Fruit fly (Drosophila melanogaster) whole organism, prepupa: ENCODE results near the gene Elp1.

Experiments used
- Blimp-1 ChIP-seq: fragments of 200-800 bp; sonication (Bioruptor generic); optimal IDR thresholded peaks from 3 replicates; lab custom pipeline; 2017; ENCODE audit warnings: missing biosample characterization, missing genetic modification characterization, mild to moderate bottlenecking, moderate library complexity, missing genetic modification reagents
- CG10631 ChIP-seq: fragments of 200-800 bp; sonication (Bioruptor generic); optimal IDR thresholded peaks from 2 replicates; lab custom pipeline; 2016; ENCODE audit warnings: missing biosample characterization, missing genetic modification characterization
- CG11294 ChIP-seq: fragments of 200-800 bp; sonication (Bioruptor generic); IDR thresholded peaks from 2 replicates; pipeline ENCODE4 v1.3.6; 2022; ENCODE audit warnings: missing biosample characterization, missing genetic modification characterization
- CG11762 ChIP-seq: fragments of 200-800 bp; sonication (Bioruptor generic); optimal IDR thresholded peaks from 3 replicates; lab custom pipeline; 2016; ENCODE audit warnings: missing biosample characterization, missing genetic modification characterization; ENCODE audit not compliant: insufficient read depth
- CG11902 ChIP-seq: fragments of 200-800 bp; sonication (Bioruptor generic); optimal IDR thresholded peaks from 3 replicates; lab custom pipeline; 2016; ENCODE audit warnings: missing biosample characterization, missing genetic modification characterization
- CG15336 ChIP-seq: fragments of 200-800 bp; sonication (Bioruptor generic); IDR thresholded peaks from 2 replicates; pipeline ENCODE4 v1.3.6; 2022; ENCODE audit warnings: missing biosample characterization, missing genetic modification characterization
- CG1621 ChIP-seq: fragments of 200-800 bp; sonication (Bioruptor generic); optimal IDR thresholded peaks from 3 replicates; lab custom pipeline; 2018; ENCODE audit warnings: missing biosample characterization, mild to moderate bottlenecking, missing genetic modification characterization
- CG3032 ChIP-seq: fragments of 200-800 bp; optimal IDR thresholded peaks from 2 replicates; lab custom pipeline; 2019; ENCODE audit warnings: missing biosample characterization, mild to moderate bottlenecking, missing genetic modification characterization, moderate library complexity
- CG31627 ChIP-seq: fragments of 200-800 bp; sonication (Bioruptor generic); optimal IDR thresholded peaks from 3 replicates; lab custom pipeline; 2016; ENCODE audit warnings: missing biosample characterization, missing genetic modification characterization
- CG32006 ChIP-seq: fragments of 200-800 bp; sonication (Bioruptor generic); optimal IDR thresholded peaks from 3 replicates; lab custom pipeline; 2017; ENCODE audit warnings: missing biosample characterization, mild to moderate bottlenecking, missing genetic modification characterization
- CG34406 ChIP-seq: fragments of 200-800 bp; sonication (Bioruptor generic); optimal IDR thresholded peaks from 3 replicates; lab custom pipeline; 2016; ENCODE audit warnings: missing biosample characterization, missing genetic modification characterization
- CG6163 ChIP-seq: fragments of 200-800 bp; sonication (Bioruptor generic); IDR thresholded peaks from 3 replicates; pipeline ENCODE4 v1.3.6; 2022; ENCODE audit warnings: missing biosample characterization, missing genetic modification characterization
- CG6276 ChIP-seq: fragments of 200-800 bp; sonication (Bioruptor generic); optimal IDR thresholded peaks from 2 replicates; lab custom pipeline; 2017; ENCODE audit warnings: missing biosample characterization, mild to moderate bottlenecking, missing genetic modification characterization
- CG6792 ChIP-seq: fragments of 200-800 bp; sonication (Bioruptor generic); optimal IDR thresholded peaks from 3 replicates; lab custom pipeline; 2016; ENCODE audit warnings: missing biosample characterization, missing genetic modification characterization
- CG8119 ChIP-seq: fragments of 200-800 bp; sonication (Bioruptor generic); IDR thresholded peaks from 3 replicates; pipeline ENCODE4 v1.3.6; 2022; ENCODE audit warnings: missing biosample characterization, missing genetic modification characterization
- CG8319 ChIP-seq: fragments of 200-800 bp; sonication (Bioruptor generic); optimal IDR thresholded peaks from 3 replicates; lab custom pipeline; 2016; ENCODE audit warnings: missing biosample characterization, missing genetic modification characterization
- CG9139 ChIP-seq: fragments of 200-800 bp; sonication (Bioruptor generic); optimal IDR thresholded peaks from 3 replicates; lab custom pipeline; 2017; ENCODE audit warnings: missing biosample characterization, mild to moderate bottlenecking, missing genetic modification characterization
- Eip78C ChIP-seq: fragments of 200-800 bp; sonication (Bioruptor generic); peaks from one replicate; lab custom pipeline; 2016; ENCODE audit warnings: missing biosample characterization, missing genetic modification characterization
- Eip93F ChIP-seq: fragments of 200-800 bp; sonication (Bioruptor generic); optimal IDR thresholded peaks from 2 replicates; lab custom pipeline; 2016; ENCODE audit warnings: missing biosample characterization, mild to moderate bottlenecking, missing genetic modification characterization
- Ets96B ChIP-seq: fragments of 200-800 bp; optimal IDR thresholded peaks from 2 replicates; lab custom pipeline; 2019; ENCODE audit warnings: missing biosample characterization, mild to moderate bottlenecking, missing genetic modification characterization, moderate library complexity
- Hr38 ChIP-seq: sonication (Bioruptor generic); optimal IDR thresholded peaks from 2 replicates; lab custom pipeline; 2016; ENCODE audit warnings: missing biosample characterization, missing genetic modification characterization
- Hr39 ChIP-seq: fragments of 200-800 bp; sonication (Bioruptor generic); optimal IDR thresholded peaks from 2 replicates; lab custom pipeline; 2016; ENCODE audit warnings: missing biosample characterization, missing genetic modification characterization
- OdsH ChIP-seq: fragments of 200-800 bp; sonication (Bioruptor generic); optimal IDR thresholded peaks from 3 replicates; lab custom pipeline; 2016; ENCODE audit warnings: missing biosample characterization, missing genetic modification characterization
- Sox102F ChIP-seq: fragments of 200-800 bp; sonication (Bioruptor generic); optimal IDR thresholded peaks from 2 replicates; lab custom pipeline; 2016; ENCODE audit warnings: missing biosample characterization, mild to moderate bottlenecking, missing genetic modification characterization
- achi ChIP-seq: fragments of 200-800 bp; sonication (Bioruptor generic); optimal IDR thresholded peaks from 3 replicates; lab custom pipeline; 2016; ENCODE audit warnings: missing biosample characterization, missing genetic modification characterization
- acj6 ChIP-seq: fragments of 200-800 bp; sonication (Bioruptor generic); optimal IDR thresholded peaks from 3 replicates; lab custom pipeline; 2016; ENCODE audit warnings: missing biosample characterization, missing genetic modification characterization
- cyc ChIP-seq: fragments of 200-800 bp; sonication (Bioruptor generic); optimal IDR thresholded peaks from 3 replicates; lab custom pipeline; 2016; ENCODE audit warnings: missing biosample characterization, missing genetic modification characterization
- dsx ChIP-seq: fragments of 200-800 bp; optimal IDR thresholded peaks from 3 replicates; lab custom pipeline; 2019; ENCODE audit warnings: missing biosample characterization, mild to moderate bottlenecking, missing genetic modification characterization, moderate library complexity; ENCODE audit not compliant: poor library complexity, severe bottlenecking
- eg ChIP-seq: fragments of 200-800 bp; sonication (Bioruptor generic); IDR thresholded peaks from 3 replicates; pipeline ENCODE4 v1.3.6; 2022; ENCODE audit warnings: missing biosample characterization, missing genetic modification characterization
- esn ChIP-seq: fragments of 200-800 bp; sonication (Bioruptor generic); optimal IDR thresholded peaks from 2 replicates; lab custom pipeline; 2016; ENCODE audit warnings: missing biosample characterization, mild to moderate bottlenecking, missing genetic modification characterization, moderate library complexity
- fd85E ChIP-seq: fragments of 200-800 bp; sonication (Bioruptor generic); optimal IDR thresholded peaks from 3 replicates; lab custom pipeline; 2016; ENCODE audit warnings: missing biosample characterization, missing genetic modification characterization
- fkh ChIP-seq: fragments of 200-800 bp; sonication (Bioruptor generic); optimal IDR thresholded peaks from 3 replicates; lab custom pipeline; 2017; ENCODE audit warnings: missing biosample characterization, mild to moderate bottlenecking, missing genetic modification characterization, moderate library complexity
- net ChIP-seq: fragments of 200-800 bp; sonication (Bioruptor generic); optimal IDR thresholded peaks from 3 replicates; lab custom pipeline; 2016; ENCODE audit warnings: missing biosample characterization, missing genetic modification characterization
- pdm3 ChIP-seq: fragments of 200-800 bp; sonication (Bioruptor generic); optimal IDR thresholded peaks from 3 replicates; lab custom pipeline; 2016; ENCODE audit warnings: missing biosample characterization, missing genetic modification characterization
- spab ChIP-seq: fragments of 200-800 bp; sonication (Bioruptor generic); optimal IDR thresholded peaks from 2 replicates; lab custom pipeline; 2017; ENCODE audit warnings: missing biosample characterization, mild to moderate bottlenecking, missing genetic modification characterization, missing genetic modification reagents
- ss ChIP-seq, 2 experiments: fragments of 200-800 bp; sonication (Bioruptor generic); optimal IDR thresholded peaks; 2 replicates in 1 of 2; 3 replicates in 1 of 2; lab custom pipeline; 2017 to 2018; ENCODE audit warnings: mild to moderate bottlenecking in 2 of 2, missing biosample characterization in 2 of 2, missing genetic modification characterization in 2 of 2, moderate library complexity in 1 of 2
- svp ChIP-seq: fragments of 200-800 bp; sonication (Bioruptor generic); peaks from one replicate; lab custom pipeline; 2016; ENCODE audit warnings: missing biosample characterization, missing genetic modification characterization
- vri ChIP-seq: fragments of 200-800 bp; sonication (Bioruptor generic); optimal IDR thresholded peaks from 3 replicates; lab custom pipeline; 2016; ENCODE audit warnings: missing biosample characterization, mild to moderate bottlenecking, missing genetic modification characterization

The Elp1 gene

dm6 chr3R:11625544-11625943, 25.2 kb upstream of the Elp1 start, which contains the start of gene Zaf1:
Gene Zaf1 (minus strand): TSS chr3R:11625644.
- TF ChIP-seq dsx (GFP tag; lab: Kevin White, UChicago), result no peak
- TF ChIP-seq eg (GFP tag; lab: Robert Waterston, UW), result no peak
- no peak for TF ChIP-seq Eip93F
- TF ChIP-seq CG32006 (GFP tag; lab: Kevin White, UChicago), result no peak
- TF ChIP-seq Hr39 (GFP tag; lab: Kevin White, UChicago), result no peak
- TF ChIP-seq cyc, result no peak
- no peak for TF ChIP-seq CG11762 (GFP tag; lab: Kevin White, UChicago)
- TF ChIP-seq CG1621 (tag; lab: Kevin White, UChicago), result no peak
- no peak for TF ChIP-seq CG11294
- no peak for TF ChIP-seq achi
- no peak for TF ChIP-seq CG10631 (GFP tag; lab: Kevin White, UChicago)
- no peak for TF ChIP-seq CG6276 (GFP tag; lab: Kevin White, UChicago)
- TF ChIP-seq pdm3 (GFP tag; lab: Kevin White, UChicago), result no peak
- no peak for TF ChIP-seq fd85E (GFP tag; lab: Kevin White, UChicago)
- TF ChIP-seq CG6792 (GFP tag; lab: Kevin White, UChicago), result no peak
- TF ChIP-seq, all 60 proteins: peak for 0

- no peak for TF ChIP-seq CG6163
- peak; percentile 27 for TF ChIP-seq esn (GFP tag; lab: Kevin White, UChicago)
- peak; percentile 26 for TF ChIP-seq Eip93F
Measured at dm6 chr3R:11626571-11626970, 24.2 kb upstream of the Elp1 start, which contains the start of the genes CG6813 and CG18764. Gene CG6813 (minus strand): TSS chr3R:11626638. Gene CG18764 (plus strand): TSS chr3R:11626889.

DNA sequence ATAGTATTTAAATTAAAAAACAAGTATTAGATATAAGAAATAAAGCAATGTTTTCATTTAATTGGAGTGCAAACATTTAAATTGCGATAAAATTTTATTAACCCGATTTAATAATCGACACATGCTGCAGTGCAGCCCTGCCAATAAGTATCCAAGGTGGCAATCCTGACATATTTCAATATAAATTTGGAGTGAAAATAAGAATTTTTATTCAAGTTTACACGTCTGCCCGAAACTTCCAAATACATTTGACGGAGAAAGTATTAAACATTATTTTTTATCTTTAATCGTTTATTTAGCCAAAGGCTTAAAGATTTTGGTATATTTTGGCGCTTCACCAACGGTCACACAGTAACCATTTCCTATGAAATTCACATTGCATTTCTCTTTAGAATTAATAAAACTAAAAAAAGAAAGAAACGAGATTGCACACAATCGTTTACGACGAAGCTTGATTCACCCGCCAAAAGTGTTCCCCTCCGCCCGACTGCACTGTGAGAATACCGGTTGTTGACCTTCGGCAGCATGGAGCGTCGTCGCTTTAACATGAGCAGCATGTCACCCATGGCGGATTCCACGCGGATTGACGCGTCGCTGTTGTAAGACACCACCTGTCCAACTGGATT, 22.2 kb upstream of the Elp1 start, which contains the start of gene CG14712:
Gene CG14712, plus strand, starts transcription at position 344 of the 626 bp plus-strand sequence.
- TF ChIP-seq fkh (GFP tag; lab: Kevin White, UChicago) (no peak), CG31627 (peak; percentile 13), cyc (peak; percentile 18)

dm6 chr3R:11637586-11637985, 13.2 kb upstream of the Elp1 start:
- TF ChIP-seq CG6276 (GFP tag; lab: Kevin White, UChicago), result no peak
- no peak for TF ChIP-seq dsx (GFP tag; lab: Kevin White, UChicago)
- TF ChIP-seq acj6 (GFP tag; lab: Kevin White, UChicago), result no peak
- no peak for TF ChIP-seq Hr38 (GFP tag; lab: Kevin White, UChicago)
- peak; percentile 78 for TF ChIP-seq vri (GFP tag; lab: Kevin White, UChicago)
- TF ChIP-seq Sox102F (GFP tag; lab: Kevin White, UChicago), result no peak
- TF ChIP-seq CG34406 (GFP tag; lab: Kevin White, UChicago), result no peak
- TF ChIP-seq, all 60 proteins: peak for 1

DNA sequence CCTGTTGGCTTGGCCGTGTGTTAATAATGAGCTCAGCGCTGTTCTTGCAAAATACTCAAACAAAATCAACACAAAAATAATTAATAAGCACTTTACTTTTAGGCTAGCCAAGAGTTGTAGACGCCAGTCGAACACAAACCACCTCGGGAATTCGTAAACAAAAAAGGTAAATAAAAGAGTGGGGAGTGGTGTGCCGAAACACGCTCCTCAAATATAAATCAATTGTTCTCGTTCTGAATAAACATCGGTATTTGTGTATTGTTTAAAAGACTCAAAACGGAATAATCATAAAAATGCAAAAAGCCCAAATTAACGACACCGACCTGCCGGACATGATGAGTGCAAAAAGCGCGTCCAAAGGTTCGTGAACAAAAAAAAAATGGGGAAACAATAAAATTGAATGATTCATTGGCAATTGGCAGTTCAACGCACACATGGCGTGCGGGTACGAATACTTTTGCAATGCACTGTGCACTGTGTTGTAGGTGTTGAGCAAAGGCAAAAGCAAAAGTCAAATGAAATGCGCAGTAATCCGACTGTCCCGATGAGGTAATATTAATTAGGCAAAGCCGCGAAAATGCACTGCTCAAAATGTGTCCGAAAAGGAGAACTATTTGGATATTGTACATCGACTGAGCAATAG, 10.7 kb upstream of the Elp1 start:
- peak; percentile 93 for TF ChIP-seq vri (GFP tag; lab: Kevin White, UChicago)
- TF ChIP-seq CG11902 (GFP tag; lab: Kevin White, UChicago), result no peak
- TF ChIP-seq CG8119 (GFP tag; lab: Robert Waterston, UW), result 0 out of 3 replicates have a peak, but pooled peaks have one; percentile 23
- peak; percentile 40 for TF ChIP-seq Eip93F
- TF ChIP-seq CG31627, result peak; percentile 7
- TF ChIP-seq fkh (GFP tag; lab: Kevin White, UChicago), result peak; percentile 88
- TF ChIP-seq Eip78C (GFP tag; lab: Kevin White, UChicago), result peak; percentile 31
- TF ChIP-seq CG8319 (GFP tag; lab: Kevin White, UChicago), result no peak
- TF ChIP-seq esn (GFP tag; lab: Kevin White, UChicago), result peak; percentile 23

DNA sequence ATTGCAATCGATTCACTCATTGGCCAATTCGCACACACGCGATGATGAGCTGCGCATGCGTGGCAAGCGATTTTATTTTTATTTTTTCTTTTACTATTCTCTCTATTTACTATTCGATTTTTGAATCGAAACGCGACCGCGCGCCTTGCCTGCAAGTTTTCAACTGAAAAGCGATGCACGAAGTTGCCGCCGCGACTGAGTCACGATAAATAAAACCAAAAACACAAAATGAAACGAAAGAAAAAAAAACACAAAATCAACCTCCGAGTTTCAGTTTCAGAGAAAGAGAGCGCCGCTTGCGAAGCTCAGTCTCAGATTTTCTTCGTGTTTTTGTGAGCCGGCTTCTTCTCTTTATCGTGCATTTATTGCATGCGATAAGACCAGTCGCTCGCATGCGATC, 3.9 kb upstream of the Elp1 start:
- TF ChIP-seq dsx (GFP tag; lab: Kevin White, UChicago), result peak; percentile 52
- TF ChIP-seq ss (GFP tag; optimal IDR thresholded peaks at IDR 0.05; lab: Kevin White, UChicago), result peak; percentile 94 to 97
- TF ChIP-seq CG31627, result no peak
- no peak for TF ChIP-seq OdsH (GFP tag; lab: Kevin White, UChicago)
- peak; percentile 18 for TF ChIP-seq achi
- TF ChIP-seq CG8319 (GFP tag; lab: Kevin White, UChicago), result no peak
- peak; percentile 78 for TF ChIP-seq spab (GFP tag; lab: Kevin White, UChicago)
- peak; percentile 20 for TF ChIP-seq Blimp-1 (GFP tag; lab: Kevin White, UChicago)
- TF ChIP-seq CG3032, result peak; percentile 47
- TF ChIP-seq Ets96B (tag; lab: Kevin White, UChicago), result peak; percentile 42
- no peak for TF ChIP-seq Eip93F
- TF ChIP-seq svp (GFP tag; lab: Kevin White, UChicago), result peak; percentile 65
- no peak for TF ChIP-seq cyc
- peak; percentile 62 for TF ChIP-seq net (GFP tag; lab: Kevin White, UChicago)
- peak; percentile 58 for TF ChIP-seq vri (GFP tag; lab: Kevin White, UChicago)
- TF ChIP-seq CG9139 (GFP tag; lab: Kevin White, UChicago), result peak; percentile 92
- peak; percentile 74; the same call in 1 of the 2 replicates for TF ChIP-seq CG15336
